Fruit fly (Drosophila melanogaster): ENCODE measurements around the gene Zip88E.

Zip88E gene

dm6 chr3R:15268426-15268825, at the start of gene Zip88E, which contains the start of gene CG14864:
Gene Zip88E (plus strand): TSS chr3R:15268662.
Gene CG14864 (minus strand): TSS chr3R:15268538.
- no peak for TF ChIP-seq CG8478 (optimal IDR thresholded peaks at IDR 0.05)
- no peak for TF ChIP-seq CTCF (optimal IDR thresholded peaks at IDR 0.05)

- TF ChIP-seq CG8478 (optimal IDR thresholded peaks at IDR 0.05), result no peak
- no peak for TF ChIP-seq CTCF (optimal IDR thresholded peaks at IDR 0.05)
These were observed 49.5 kb upstream of the Zip88E start, which contains the start of the genes SIDL and CG12241 for dm6 chr3R:15218824-15219576. Gene SIDL (minus strand): TSS chr3R:15218874. Gene CG12241 (plus strand): TSS chr3R:15219256.

- TF ChIP-seq CTCF (optimal IDR thresholded peaks at IDR 0.05), result no peak
- TF ChIP-seq CG8478 (optimal IDR thresholded peaks at IDR 0.05), result no peak
These were observed 45.5 kb upstream of the Zip88E start, which contains the start of gene Polr2G for dm6 chr3R:15222973-15223372. Gene Polr2G (minus strand): TSS chr3R:15223180.

- no peak for TF ChIP-seq CTCF (optimal IDR thresholded peaks at IDR 0.05)
- TF ChIP-seq CG8478 (optimal IDR thresholded peaks at IDR 0.05), result no peak
These were observed 43.2 kb upstream of the Zip88E start, which contains the start of the genes CG31344 and Caf1-55 for dm6 chr3R:15225279-15225730. Gene CG31344 (minus strand): TSS chr3R:15225329. Gene Caf1-55 (plus strand): TSS chr3R:15225576.

dm6 chr3R:15229329-15229876, 39.1 kb upstream of the Zip88E start, which contains the start of the genes Art3 and mRpS10:
Gene Art3 (minus strand): TSS chr3R:15229408.
Gene mRpS10 (plus strand): TSS chr3R:15229665.
- no peak for TF ChIP-seq CTCF (optimal IDR thresholded peaks at IDR 0.05)
- TF ChIP-seq CG8478 (optimal IDR thresholded peaks at IDR 0.05), result no peak

- TF ChIP-seq CTCF (optimal IDR thresholded peaks at IDR 0.05) (no peak), CG8478 (optimal IDR thresholded peaks at IDR 0.05) (no peak)
These were observed 38.2 kb upstream of the Zip88E start, which contains the start of gene CG34316 for dm6 chr3R:15230285-15230684. Gene CG34316 (plus strand): TSS chr3R:15230585.

dm6 chr3R:15231635-15232138, 36.8 kb upstream of the Zip88E start:
- no peak for TF ChIP-seq CTCF (optimal IDR thresholded peaks at IDR 0.05)
- TF ChIP-seq CG8478 (optimal IDR thresholded peaks at IDR 0.05), result no peak

dm6 chr3R:15242186-15243045, 26.0 kb upstream of the Zip88E start, which contains the start of the genes tefu and Hsc70-4:
Gene tefu (minus strand): TSS chr3R:15242236.
Gene Hsc70-4 (plus strand): TSS chr3R:15242687.
- TF ChIP-seq CG8478 (optimal IDR thresholded peaks at IDR 0.05), result no peak
- peak in 1 of 2 experiments; percentile 6 for TF ChIP-seq CTCF (optimal IDR thresholded peaks at IDR 0.05)

- TF ChIP-seq CTCF (optimal IDR thresholded peaks at IDR 0.05), result no peak
- TF ChIP-seq CG8478 (optimal IDR thresholded peaks at IDR 0.05), result no peak
These were observed 25.5 kb upstream of the Zip88E start for dm6 chr3R:15243046-15243356.

- no peak for TF ChIP-seq CTCF (optimal IDR thresholded peaks at IDR 0.05)
These were observed 25.0 kb upstream of the Zip88E start for dm6 chr3R:15243452-15243851.

- TF ChIP-seq CTCF (optimal IDR thresholded peaks at IDR 0.05), result no peak
- no peak for TF ChIP-seq CG8478 (optimal IDR thresholded peaks at IDR 0.05)
These were observed 21.9 kb upstream of the Zip88E start for dm6 chr3R:15246601-15247000.

- no peak for TF ChIP-seq CTCF (optimal IDR thresholded peaks at IDR 0.05)
- TF ChIP-seq CG8478 (optimal IDR thresholded peaks at IDR 0.05), result no peak
These were observed 19.4 kb upstream of the Zip88E start, which contains the start of gene Amt for dm6 chr3R:15249037-15249436. Gene Amt (minus strand): TSS chr3R:15249137.

- TF ChIP-seq CG8478 (optimal IDR thresholded peaks at IDR 0.05) (no peak), CTCF (optimal IDR thresholded peaks at IDR 0.05) (peak in 1 of 2 experiments; percentile 11)
These were observed 18.7 kb upstream of the Zip88E start, which contains the start of gene CG42404 for dm6 chr3R:15249735-15250134. Gene CG42404 (plus strand): TSS chr3R:15250094.

- TF ChIP-seq CTCF (optimal IDR thresholded peaks at IDR 0.05), result no peak
- TF ChIP-seq CG8478 (optimal IDR thresholded peaks at IDR 0.05), result no peak
These were observed 18.0 kb upstream of the Zip88E start for dm6 chr3R:15250454-15250853.

All from S2 (cell line).